Fruit fly (Drosophila melanogaster): ENCODE measurements around the gene hgo.

Gene hgo

DNA sequence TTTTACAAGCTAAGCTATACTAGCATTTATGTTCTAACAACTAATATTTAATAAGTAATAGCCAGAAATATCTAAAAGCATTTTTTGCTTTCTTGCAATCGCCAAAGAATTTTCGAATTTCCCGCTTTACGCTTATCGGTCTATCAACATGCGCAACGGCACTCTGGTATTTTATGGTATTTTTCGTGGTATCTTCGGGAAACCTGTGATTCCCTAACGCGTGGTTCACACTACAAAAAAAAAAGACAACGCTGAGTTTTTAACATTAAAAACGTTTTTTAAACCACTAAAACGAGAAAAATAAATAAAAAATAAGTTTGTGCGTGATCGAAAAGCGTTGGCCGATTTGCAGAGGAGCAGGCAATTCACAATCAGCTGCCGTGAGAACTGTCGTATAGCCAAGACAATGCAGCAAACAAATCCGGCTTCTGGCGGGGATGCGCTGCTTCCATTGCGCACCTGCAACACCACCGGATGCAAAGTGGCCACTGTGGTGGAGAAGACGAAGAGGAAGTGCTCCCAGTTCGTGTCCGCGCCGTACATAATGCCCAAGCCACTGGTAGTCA is 42.7 kb downstream of the hgo start, which contains the start of gene Boh2:
Boh2 (plus strand) TSS at position 207 of the 566 bp plus-strand sequence.
- TF ChIP-seq Dll (optimal IDR thresholded peaks at IDR 0.05) = no peak
- no peak for TF ChIP-seq psq (optimal IDR thresholded peaks at IDR 0.05)
- no peak for TF ChIP-seq EcR (GFP tag; optimal IDR thresholded peaks at IDR 0.05)
- no peak for TF ChIP-seq CG8478 (optimal IDR thresholded peaks at IDR 0.05)
- no peak for TF ChIP-seq usp (GFP tag; optimal IDR thresholded peaks at IDR 0.05)
- no peak for TF ChIP-seq pan (optimal IDR thresholded peaks at IDR 0.05)

dm6 chr2L:11182148-11182593 is 46.0 kb downstream of the hgo start:
- TF ChIP-seq Dll (optimal IDR thresholded peaks at IDR 0.05) (no peak), pan (optimal IDR thresholded peaks at IDR 0.05) (no peak), usp (GFP tag; optimal IDR thresholded peaks at IDR 0.05) (no peak), psq (optimal IDR thresholded peaks at IDR 0.05) (no peak), CG8478 (optimal IDR thresholded peaks at IDR 0.05) (no peak), EcR (GFP tag; optimal IDR thresholded peaks at IDR 0.05) (no peak)

DNA sequence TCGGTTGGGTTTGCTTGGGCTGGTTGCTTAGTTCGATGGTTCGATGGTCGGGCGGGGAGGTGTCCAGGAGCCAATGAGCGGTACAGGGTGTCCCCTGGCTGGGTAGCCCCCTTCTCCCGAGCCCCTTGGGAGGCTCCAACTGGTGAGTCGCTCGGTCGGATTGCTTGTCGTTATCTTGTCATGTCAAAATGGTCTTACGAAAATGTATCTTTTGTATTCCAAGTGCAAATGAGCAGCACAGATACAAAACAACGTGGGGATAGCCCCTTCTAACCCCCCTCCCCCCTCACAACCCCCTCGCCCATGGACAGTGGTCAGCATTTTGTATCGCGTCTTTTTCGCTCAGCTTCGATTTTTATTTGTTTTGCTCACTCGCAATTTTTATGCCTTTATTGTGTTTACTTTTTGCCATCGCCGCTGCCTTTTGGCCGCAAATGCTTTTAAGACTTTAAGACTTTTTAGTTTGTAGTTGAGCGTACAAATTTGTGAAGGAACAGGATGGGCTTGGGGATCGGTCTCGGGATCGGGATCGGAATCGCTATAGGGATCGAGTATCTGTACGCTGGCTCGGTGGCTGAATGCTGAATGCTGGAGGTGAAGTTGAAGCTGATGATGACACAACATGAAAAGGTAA is 46.5 kb downstream of the hgo start:
- TF ChIP-seq Dll (optimal IDR thresholded peaks at IDR 0.05) (no peak), usp (GFP tag; optimal IDR thresholded peaks at IDR 0.05) (no peak), CG8478 (optimal IDR thresholded peaks at IDR 0.05) (no peak), psq (optimal IDR thresholded peaks at IDR 0.05) (no peak), pan (optimal IDR thresholded peaks at IDR 0.05) (no peak), EcR (GFP tag; optimal IDR thresholded peaks at IDR 0.05) (no peak)

dm6 chr2L:11184144-11184543 is 48.0 kb downstream of the hgo start:
- TF ChIP-seq pan (optimal IDR thresholded peaks at IDR 0.05) (no peak), psq (optimal IDR thresholded peaks at IDR 0.05) (no peak), CG8478 (optimal IDR thresholded peaks at IDR 0.05) (no peak), EcR (GFP tag; optimal IDR thresholded peaks at IDR 0.05) (no peak), usp (GFP tag; optimal IDR thresholded peaks at IDR 0.05) (no peak), Dll (optimal IDR thresholded peaks at IDR 0.05) (no peak)
